Fruit fly (Drosophila melanogaster) whole organism, embryonic: ENCODE measurements around the gene CG10943.

Experiments used
- ATbp ChIP-seq: fragments of 200-800 bp; sonication (Bioruptor generic); optimal IDR thresholded peaks from 2 replicates; lab custom pipeline; 2017; ENCODE audit warnings: missing biosample characterization, mild to moderate bottlenecking, missing genetic modification characterization, missing genetic modification reagents
- Atf6 ChIP-seq: fragments of 200-800 bp; sonication (Bioruptor generic); IDR thresholded peaks from 2 replicates; pipeline ENCODE4 v1.3.6; 2022; ENCODE audit warnings: missing biosample characterization, missing genetic modification characterization
- CG12391 ChIP-seq: fragments of 200-800 bp; sonication (Bioruptor generic); optimal IDR thresholded peaks from 3 replicates; lab custom pipeline; 2018; ENCODE audit warnings: missing biosample characterization, mild to moderate bottlenecking, missing genetic modification characterization, moderate library complexity
- CG13287 ChIP-seq: fragments of 200-800 bp; sonication (Bioruptor generic); IDR thresholded peaks from 2 replicates; pipeline ENCODE4 v1.3.6; 2022; ENCODE audit warnings: missing biosample characterization, missing genetic modification characterization; ENCODE audit not compliant: partially characterized antibody
- CG14441 ChIP-seq: fragments of 200-800 bp; sonication (Bioruptor generic); IDR thresholded peaks from 2 replicates; pipeline ENCODE4 v1.3.6; 2022; ENCODE audit warnings: missing biosample characterization, missing genetic modification characterization
- CG14667 ChIP-seq: fragments of 200-800 bp; sonication (Bioruptor generic); IDR thresholded peaks from 2 replicates; pipeline ENCODE4 v1.3.6; 2022; ENCODE audit warnings: missing biosample characterization, missing genetic modification characterization
- CG1647 ChIP-seq: fragments of 200-800 bp; sonication (Bioruptor generic); optimal IDR thresholded peaks from 3 replicates; lab custom pipeline; 2016; ENCODE audit warnings: missing biosample characterization, missing genetic modification characterization
- CG17359 ChIP-seq: fragments of 200-800 bp; sonication (Bioruptor generic); optimal IDR thresholded peaks from 3 replicates; lab custom pipeline; 2018; ENCODE audit warnings: missing biosample characterization, mild to moderate bottlenecking, missing genetic modification characterization, moderate library complexity
- CG1832 ChIP-seq: fragments of 200-800 bp; sonication (Bioruptor generic); optimal IDR thresholded peaks from 2 replicates; lab custom pipeline; 2017; ENCODE audit warnings: missing biosample characterization, mild to moderate bottlenecking, missing genetic modification characterization, inconsistent platforms
- CG18476 ChIP-seq: fragments of 200-800 bp; sonication (Bioruptor generic); optimal IDR thresholded peaks from 2 replicates; lab custom pipeline; 2016; ENCODE audit warnings: missing biosample characterization, mild to moderate bottlenecking, missing genetic modification characterization
- CG30403 ChIP-seq: fragments of 200-800 bp; sonication (Bioruptor generic); optimal IDR thresholded peaks from 3 replicates; lab custom pipeline; 2016; ENCODE audit warnings: missing biosample characterization, missing genetic modification characterization
- CG31365 ChIP-seq: fragments of 200-800 bp; sonication (Bioruptor generic); optimal IDR thresholded peaks from 2 replicates; lab custom pipeline; 2018; ENCODE audit warnings: missing biosample characterization, mild to moderate bottlenecking, missing genetic modification characterization
- CG34224 ChIP-seq: fragments of 200-800 bp; sonication (Bioruptor generic); IDR thresholded peaks from 3 replicates; pipeline ENCODE4 v1.3.6; 2022; ENCODE audit warnings: missing biosample characterization, missing genetic modification characterization; ENCODE audit not compliant: partially characterized antibody
- CG7987 ChIP-seq: fragments of 200-800 bp; sonication (Bioruptor generic); optimal IDR thresholded peaks from 2 replicates; lab custom pipeline; 2018; ENCODE audit warnings: missing biosample characterization, mild to moderate bottlenecking, missing genetic modification characterization, moderate library complexity
- CG8359 ChIP-seq: fragments of 200-800 bp; sonication (Bioruptor generic); optimal IDR thresholded peaks from 2 replicates; lab custom pipeline; 2017; ENCODE audit warnings: missing biosample characterization, mild to moderate bottlenecking, missing genetic modification characterization, borderline replicate concordance
- CTCF ChIP-seq: fragments of 200-800 bp; sonication (Bioruptor generic); optimal IDR thresholded peaks from 2 replicates; lab custom pipeline; 2017; ENCODE audit warnings: missing biosample characterization, mild to moderate bottlenecking, missing genetic modification characterization, moderate library complexity
- CkIIα-i1 ChIP-seq: fragments of 200-800 bp; sonication (Bioruptor generic); IDR thresholded peaks from 2 replicates; pipeline ENCODE4 v1.3.6; 2022; ENCODE audit warnings: missing biosample characterization, missing genetic modification characterization
- Deaf1 ChIP-seq: fragments of 200-800 bp; optimal IDR thresholded peaks from 3 replicates; lab custom pipeline; 2019; ENCODE audit warnings: missing biosample characterization, mild to moderate bottlenecking, missing genetic modification characterization, moderate library complexity
- Dip2 ChIP-seq: fragments of 200-800 bp; sonication (Bioruptor generic); IDR thresholded peaks from 2 replicates; pipeline ENCODE4 v1.3.6; 2022; ENCODE audit warnings: missing biosample characterization, missing genetic modification characterization
- GATAe ChIP-seq: fragments of 200-800 bp; sonication (Bioruptor generic); conservative IDR thresholded peaks from 2 replicates; pipeline ENCODE4 v1.3.6; 2022; ENCODE audit warnings: missing biosample characterization, missing genetic modification characterization
- HmgZ ChIP-seq: fragments of 200-800 bp; sonication (Bioruptor generic); optimal IDR thresholded peaks from 2 replicates; lab custom pipeline; 2018; ENCODE audit warnings: missing biosample characterization, mild to moderate bottlenecking, missing genetic modification characterization
- Hr51 ChIP-seq, 2 experiments: fragments of 200-800 bp; sonication (Bioruptor generic); optimal IDR thresholded peaks; 2 replicates in 1 of 2; 3 replicates in 1 of 2; lab custom pipeline; 2016 to 2018; ENCODE audit warnings: missing biosample characterization in 2 of 2, missing genetic modification characterization in 2 of 2, mild to moderate bottlenecking in 1 of 2, moderate library complexity in 1 of 2
- Lpt ChIP-seq: fragments of >200 bp; optimal IDR thresholded peaks from 2 replicates; lab custom pipeline; 2018; ENCODE audit warnings: missing biosample characterization, missing genetic modification characterization
- MBD-R2 ChIP-seq: fragments of 200-800 bp; sonication (Bioruptor generic); IDR thresholded peaks from 2 replicates; pipeline ENCODE4 v1.3.6; 2022; ENCODE audit warnings: missing biosample characterization, missing genetic modification characterization
- Nf-YB ChIP-seq: fragments of 200-800 bp; sonication (Bioruptor generic); optimal IDR thresholded peaks from 3 replicates; lab custom pipeline; 2019; ENCODE audit warnings: missing biosample characterization, mild to moderate bottlenecking, missing genetic modification characterization, moderate library complexity
- Opbp ChIP-seq: fragments of 200-800 bp; sonication (Bioruptor generic); IDR thresholded peaks from 3 replicates; pipeline ENCODE4 v1.3.6; 2022; ENCODE audit warnings: missing biosample characterization, missing genetic modification characterization; ENCODE audit not compliant: partially characterized antibody
- TFAM ChIP-seq: fragments of 200-800 bp; sonication (Bioruptor generic); optimal IDR thresholded peaks from 2 replicates; lab custom pipeline; 2017; ENCODE audit warnings: missing biosample characterization, missing genetic modification characterization, inconsistent platforms
- Vsx1 ChIP-seq: fragments of 200-800 bp; sonication (Bioruptor generic); optimal IDR thresholded peaks from 2 replicates; lab custom pipeline; 2017; ENCODE audit warnings: missing biosample characterization, mild to moderate bottlenecking, missing genetic modification characterization, missing genetic modification reagents
- Xbp1 ChIP-seq: fragments of 200-800 bp; sonication (Bioruptor generic); optimal IDR thresholded peaks from 3 replicates; lab custom pipeline; 2016; ENCODE audit warnings: missing biosample characterization, mild to moderate bottlenecking, missing genetic modification characterization
- ci ChIP-seq: fragments of 200-800 bp; sonication (Bioruptor generic); IDR thresholded peaks from 3 replicates; pipeline ENCODE4 v1.3.6; 2022; ENCODE audit warnings: missing biosample characterization, missing genetic modification characterization
- crp ChIP-seq, 2 experiments: fragments of 200-800 bp; sonication (Bioruptor generic); optimal IDR thresholded peaks; 2 replicates in 1 of 2; 3 replicates in 1 of 2; lab custom pipeline; 2017; ENCODE audit warnings: missing biosample characterization in 2 of 2, missing genetic modification characterization in 2 of 2, mild to moderate bottlenecking in 1 of 2, moderate library complexity in 1 of 2
- dm ChIP-seq: fragments of 200-800 bp; sonication (Bioruptor generic); optimal IDR thresholded peaks from 3 replicates; lab custom pipeline; 2016; ENCODE audit warnings: missing biosample characterization, missing genetic modification characterization
- emc ChIP-seq: fragments of 200-800 bp; sonication (Bioruptor generic); optimal IDR thresholded peaks from 2 replicates; lab custom pipeline; 2016; ENCODE audit warnings: missing biosample characterization, missing genetic modification characterization
- ems ChIP-seq: fragments of 200-800 bp; sonication (Bioruptor generic); optimal IDR thresholded peaks from 3 replicates; lab custom pipeline; 2016; ENCODE audit warnings: missing biosample characterization, missing genetic modification characterization
- exex ChIP-seq: fragments of 200-800 bp; sonication (Bioruptor generic); optimal IDR thresholded peaks from 4 replicates; lab custom pipeline; 2018; ENCODE audit warnings: missing biosample characterization, mild to moderate bottlenecking, missing genetic modification characterization, moderate library complexity
- ind ChIP-seq: fragments of 200-800 bp; sonication (Bioruptor generic); optimal IDR thresholded peaks from 3 replicates; lab custom pipeline; 2016; ENCODE audit warnings: missing biosample characterization, missing genetic modification characterization
- mirr ChIP-seq: fragments of 200-800 bp; sonication (Bioruptor generic); optimal IDR thresholded peaks from 3 replicates; lab custom pipeline; 2018; ENCODE audit warnings: missing biosample characterization, mild to moderate bottlenecking, missing genetic modification characterization
- nom ChIP-seq: fragments of 200-800 bp; sonication (Bioruptor generic); optimal IDR thresholded peaks from 2 replicates; lab custom pipeline; 2017; ENCODE audit warnings: missing biosample characterization, missing genetic modification characterization, mild to moderate bottlenecking, moderate library complexity, missing genetic modification reagents
- prd ChIP-seq, 3 experiments: fragments of >200 bp in 2 of 3; fragments of 200-800 bp in 1 of 3; sonication (Bioruptor generic) in 1 of 3; optimal IDR thresholded peaks in 2 of 3; IDR thresholded peaks in 1 of 3; 2 replicates in 2 of 3; 3 replicates in 1 of 3; pipeline versions ENCODE4 v1.3.6 to Lab custom; 2017 to 2022; ENCODE audit warnings: missing biosample characterization in 1 of 3, missing genetic modification characterization in 1 of 3
- sens-2 ChIP-seq: fragments of 200-800 bp; sonication (Bioruptor generic); IDR thresholded peaks from 2 replicates; pipeline ENCODE4 v1.3.6; 2022; ENCODE audit warnings: missing biosample characterization, missing genetic modification characterization
- so ChIP-seq: fragments of 200-800 bp; sonication (Bioruptor generic); IDR thresholded peaks from 3 replicates; pipeline ENCODE4 v1.3.6; 2022; ENCODE audit warnings: missing biosample characterization, missing genetic modification characterization
- yki ChIP-seq: fragments of >200 bp; optimal IDR thresholded peaks from 3 replicates; lab custom pipeline; 2018

CG10943 gene

DNA sequence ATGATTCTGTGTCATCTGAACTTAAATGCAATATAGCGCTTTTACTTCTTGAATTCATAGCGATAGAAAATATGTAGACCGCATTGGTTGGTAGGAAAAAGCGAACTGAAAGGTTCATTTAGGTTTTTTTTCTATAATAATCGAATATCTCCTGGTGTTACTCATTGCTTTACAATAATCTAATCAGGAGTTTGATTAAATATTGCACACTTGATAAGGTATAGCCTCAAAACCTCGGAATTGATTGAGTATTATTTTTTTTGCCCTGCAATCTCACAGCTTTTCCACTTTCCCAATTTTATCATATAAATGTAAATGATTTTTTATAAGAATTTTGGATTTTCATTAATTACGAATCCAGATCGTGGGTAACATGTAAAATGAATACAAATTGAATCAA is at the start of gene CG10943:
Gene CG10943 (minus strand): TSS at position 101 of the 400 bp plus-strand sequence.
- TF ChIP-seq Xbp1 (GFP tag; lab: Kevin White, UChicago) (no peak), CG1832 (GFP tag; lab: Kevin White, UChicago) (no peak), CTCF (GFP tag; lab: Kevin White, UChicago) (no peak), prd (optimal IDR thresholded peaks at IDR 0.05; lab: Kevin White, UChicago) (no peak), prd (GFP tag; IDR thresholded peaks at IDR 0.05; lab: Robert Waterston, UW) (no peak), GATAe (0 out of 2 replicates have a peak, but pooled peaks have one; percentile 22), Deaf1 (tag; lab: Kevin White, UChicago) (no peak), CG13287 (GFP tag; lab: Robert Waterston, UW) (no peak), CG8359 (GFP tag; lab: Kevin White, UChicago) (no peak), ems (no peak), yki (lab: Kevin White, UChicago) (no peak), exex (tag; lab: Kevin White, UChicago) (peak; percentile 4)

DNA sequence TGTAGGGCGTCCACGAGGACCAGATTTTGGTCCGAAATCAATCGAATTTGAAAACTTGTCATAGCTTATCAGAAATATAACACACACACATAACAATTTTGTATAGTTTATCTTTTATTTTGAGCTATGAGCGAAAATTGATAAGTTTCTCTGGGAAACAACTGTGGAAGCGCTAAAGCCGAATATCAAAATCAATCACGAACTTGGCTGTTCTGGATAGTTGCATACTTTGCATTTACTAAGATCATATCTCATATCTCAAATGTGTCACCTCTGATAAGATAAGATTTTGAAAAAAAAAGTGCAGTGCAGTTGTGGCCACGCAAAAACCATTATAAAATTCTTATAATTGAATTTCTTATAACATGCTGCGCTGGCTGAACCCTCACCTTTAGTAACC is 40.9 kb upstream of the CG10943 start, which contains the start of gene CG32117:
Gene CG32117 (minus strand): TSS at position 101 of the 400 bp plus-strand sequence.
- TF ChIP-seq CG7987 (GFP tag; lab: Kevin White, UChicago) (no peak), CkIIα-i1 (GFP tag; lab: Robert Waterston, UW) (no peak), CG12391 (tag; lab: Kevin White, UChicago) (no peak), emc (no peak), CG14441 (GFP tag; lab: Robert Waterston, UW) (no peak), Opbp (GFP tag; lab: Robert Waterston, UW) (no peak), CG17359 (tag; lab: Kevin White, UChicago) (no peak), ind (GFP tag; lab: Kevin White, UChicago) (no peak), Atf6 (GFP tag; lab: Robert Waterston, UW) (no peak), CG1647 (GFP tag; lab: Kevin White, UChicago) (no peak), sens-2 (GFP tag; lab: Robert Waterston, UW) (no peak), CG14667 (GFP tag; lab: Robert Waterston, UW) (no peak)

DNA sequence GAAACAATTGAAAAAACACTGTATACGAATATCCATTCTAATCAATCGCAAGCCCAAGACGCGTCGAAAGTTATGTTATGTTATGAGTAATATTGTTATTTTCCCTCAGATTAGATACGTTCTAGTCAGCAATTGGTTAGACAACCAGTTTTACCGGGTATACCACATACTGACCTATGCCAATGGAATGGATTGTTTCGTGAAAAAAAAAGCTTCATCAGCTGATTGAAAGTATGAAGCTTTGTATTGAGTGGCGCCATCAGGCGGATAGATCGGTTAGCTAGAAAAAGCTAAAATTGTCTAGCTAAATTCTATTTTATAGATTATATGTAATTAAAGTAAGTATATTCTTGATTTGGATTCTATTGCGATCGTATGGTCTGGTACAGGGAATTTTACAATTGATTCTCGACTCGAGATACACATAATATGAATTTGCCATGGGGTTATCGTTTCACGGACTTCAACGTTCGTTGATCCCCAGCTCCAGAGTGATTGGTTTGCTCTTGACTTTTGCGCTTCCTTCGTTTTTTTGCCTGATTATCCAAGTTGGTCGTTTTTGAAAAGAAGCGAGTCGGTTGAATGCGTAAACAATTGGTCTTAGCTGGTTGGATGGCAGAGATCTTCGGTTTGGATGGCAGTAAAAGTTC is 40.0 kb upstream of the CG10943 start, which contains the start of gene CG12520:
Gene CG12520 (minus strand): TSS at position 159 of the 650 bp plus-strand sequence.
- TF ChIP-seq dm (GFP tag; lab: Kevin White, UChicago) = no peak
- TF ChIP-seq HmgZ (tag; lab: Kevin White, UChicago) = peak; percentile 14
- no peak for TF ChIP-seq TFAM
- TF ChIP-seq Hr51 (GFP tag; optimal IDR thresholded peaks at IDR 0.05; lab: Kevin White, UChicago) = no peak
- peak in 1 of 2 experiments; percentile 81 for TF ChIP-seq crp (GFP tag; optimal IDR thresholded peaks at IDR 0.05; lab: Kevin White, UChicago)
- TF ChIP-seq so = no peak
- TF ChIP-seq ci (GFP tag; lab: Robert Waterston, UW) = no peak
- TF ChIP-seq CTCF (GFP tag; lab: Kevin White, UChicago) = peak; percentile 92
- TF ChIP-seq MBD-R2 (GFP tag; lab: Robert Waterston, UW) = 0 out of 2 replicates have a peak, but pooled peaks have one; percentile 24
- no peak for TF ChIP-seq CG18476 (GFP tag; lab: Kevin White, UChicago)
- no peak for TF ChIP-seq CG34224 (GFP tag; lab: Robert Waterston, UW)
- peak; percentile 85 for TF ChIP-seq Dip2 (GFP tag; lab: Robert Waterston, UW)
- no peak for TF ChIP-seq nom (GFP tag; lab: Kevin White, UChicago)
- no peak for TF ChIP-seq CG31365 (tag; lab: Kevin White, UChicago)
- peak; percentile 69 for TF ChIP-seq Nf-YB (GFP tag; lab: Kevin White, UChicago)
- peak; percentile 56 for TF ChIP-seq exex (tag; lab: Kevin White, UChicago)
- no peak for TF ChIP-seq CG30403 (GFP tag; lab: Kevin White, UChicago)
- TF ChIP-seq Lpt (GFP tag; lab: Kevin White, UChicago) = no peak
- no peak for TF ChIP-seq ATbp (GFP tag; lab: Kevin White, UChicago)
- no peak for TF ChIP-seq Vsx1 (GFP tag; lab: Kevin White, UChicago)
- peak; percentile 80 for TF ChIP-seq mirr (GFP tag; lab: Kevin White, UChicago)
- TF ChIP-seq, all 482 proteins: peak for 8
